Worm (Caenorhabditis elegans) whole organism, L1 larva: ENCODE measurements around the gene nhr-129.

Experiments
- C16A3.4 ChIP-seq: fragments of 150-350 bp; optimal IDR thresholded peaks from 2 replicates; lab custom pipeline; 2014; ENCODE audit warnings: missing biosample characterization, missing genetic modification characterization
- C34B4.2 ChIP-seq: sonication (generic microtip); optimal IDR thresholded peaks from 2 replicates; lab custom pipeline; 2017; ENCODE audit warnings: mild to moderate bottlenecking, missing genetic modification characterization, missing compliant biosample characterization
- aha-1 ChIP-seq: fragments of 150-350 bp; optimal IDR thresholded peaks from 2 replicates; lab custom pipeline; 2014; ENCODE audit warnings: missing biosample characterization, missing genetic modification characterization
- aly-2 ChIP-seq: fragments of 150-350 bp; optimal IDR thresholded peaks from 2 replicates; lab custom pipeline; 2014; ENCODE audit warnings: missing biosample characterization, missing genetic modification characterization
- ceh-63 ChIP-seq: fragments of 200-800 bp; sonication (Bioruptor generic); optimal IDR thresholded peaks from 2 replicates; lab custom pipeline; 2018; ENCODE audit warnings: mild to moderate bottlenecking, missing genetic modification characterization, missing compliant biosample characterization
- ceh-90 ChIP-seq: sonication (generic microtip); optimal IDR thresholded peaks from 2 replicates; lab custom pipeline; 2016; ENCODE audit warnings: missing genetic modification characterization, missing compliant biosample characterization
- dpl-1 ChIP-seq, 3 experiments: fragments of 150-350 bp in 2 of 3; sonication (generic microtip) in 1 of 3; optimal IDR thresholded peaks; 2 replicates each; lab custom pipeline; 2014 to 2017; ENCODE audit warnings: missing biosample characterization in 3 of 3, missing genetic modification characterization in 3 of 3, missing genetic modification reagents in 3 of 3
- dsc-1 ChIP-seq: sonication (generic microtip); optimal IDR thresholded peaks from 2 replicates; lab custom pipeline; 2016; ENCODE audit warnings: mild to moderate bottlenecking, missing genetic modification characterization, missing compliant biosample characterization
- efl-1 ChIP-seq, 4 experiments: fragments of 150-350 bp; optimal IDR thresholded peaks in 3 of 4; peaks in 1 of 4; 1 replicate in 1 of 4; 2 replicates in 3 of 4; lab custom pipeline; 2014; ENCODE audit warnings: missing biosample characterization in 2 of 4, missing genetic modification characterization in 2 of 4, missing genetic modification reagents in 2 of 4
- efl-3 ChIP-seq: fragments of 200-800 bp; sonication (Bioruptor generic); optimal IDR thresholded peaks from 2 replicates; lab custom pipeline; 2018; ENCODE audit warnings: mild to moderate bottlenecking, missing genetic modification characterization, missing compliant biosample characterization
- egl-27 ChIP-seq, 2 experiments: fragments of 150-350 bp in 1 of 2; sonication (generic microtip); optimal IDR thresholded peaks; 3 replicates each; lab custom pipeline; 2017 to 2018; ENCODE audit warnings: missing biosample characterization in 2 of 2, missing genetic modification characterization in 2 of 2, missing genetic modification reagents in 2 of 2
- fkh-10 ChIP-seq: sonication (generic microtip); optimal IDR thresholded peaks from 2 replicates; lab custom pipeline; 2017; ENCODE audit warnings: missing biosample characterization, missing genetic modification reagents, missing genetic modification characterization
- fkh-4 ChIP-seq: sonication (generic microtip); optimal IDR thresholded peaks from 2 replicates; lab custom pipeline; 2016; ENCODE audit warnings: missing compliant biosample characterization, missing genetic modification characterization, borderline replicate concordance
- fos-1 ChIP-seq: fragments of 150-350 bp; optimal IDR thresholded peaks from 2 replicates; lab custom pipeline; 2014; ENCODE audit warnings: missing biosample characterization, missing genetic modification characterization
- hlh-17 ChIP-seq: fragments of 200-800 bp; sonication (Bioruptor generic); optimal IDR thresholded peaks from 2 replicates; lab custom pipeline; 2018; ENCODE audit warnings: missing genetic modification characterization, mild to moderate bottlenecking, missing compliant biosample characterization, moderate library complexity, borderline replicate concordance
- irx-1 ChIP-seq: sonication (generic microtip); optimal IDR thresholded peaks from 2 replicates; lab custom pipeline; 2016; ENCODE audit warnings: missing genetic modification characterization, missing compliant biosample characterization
- isw-1 ChIP-seq: fragments of 200-800 bp; sonication (Bioruptor generic); IDR thresholded peaks from 2 replicates; pipeline ENCODE4 v1.3.6; 2022; ENCODE audit warnings: missing genetic modification characterization, missing compliant biosample characterization
- jun-1 ChIP-seq: fragments of 150-350 bp; optimal IDR thresholded peaks from 2 replicates; lab custom pipeline; 2014; ENCODE audit warnings: missing biosample characterization, missing genetic modification reagents, missing genetic modification characterization
- lin-13 ChIP-seq: fragments of 150-350 bp; optimal IDR thresholded peaks from 2 replicates; lab custom pipeline; 2014; ENCODE audit warnings: missing biosample characterization, missing genetic modification reagents, missing genetic modification characterization
- lin-14 ChIP-seq: fragments of 200-800 bp; sonication (Bioruptor generic); optimal IDR thresholded peaks from 2 replicates; lab custom pipeline; 2018; ENCODE audit warnings: mild to moderate bottlenecking, missing genetic modification characterization, moderate library complexity, missing compliant biosample characterization
- lin-15B ChIP-seq: fragments of 150-350 bp; sonication (generic microtip); optimal IDR thresholded peaks from 3 replicates; lab custom pipeline; 2014; ENCODE audit warnings: missing biosample characterization, missing genetic modification characterization
- lin-35 ChIP-seq, 2 experiments: fragments of 150-350 bp; optimal IDR thresholded peaks; 2 replicates each; lab custom pipeline; 2014; ENCODE audit warnings: missing biosample characterization in 2 of 2, missing genetic modification characterization in 2 of 2, missing genetic modification reagents in 2 of 2
- lin-39 ChIP-seq: fragments of 150-350 bp; optimal IDR thresholded peaks from 2 replicates; lab custom pipeline; 2014; ENCODE audit warnings: missing biosample characterization, missing genetic modification reagents, missing genetic modification characterization
- lir-3 ChIP-seq: sonication (generic microtip); optimal IDR thresholded peaks from 2 replicates; lab custom pipeline; 2016; ENCODE audit warnings: mild to moderate bottlenecking, missing genetic modification characterization, moderate library complexity, missing compliant biosample characterization; ENCODE audit not compliant: poor library complexity
- lsy-2 ChIP-seq, 2 experiments: fragments of 150-350 bp; optimal IDR thresholded peaks; 2 replicates each; lab custom pipeline; 2014; ENCODE audit warnings: missing biosample characterization in 2 of 2, missing genetic modification characterization in 2 of 2
- mab-9 ChIP-seq: fragments of 200-800 bp; sonication (Bioruptor generic); IDR thresholded peaks from 2 replicates; pipeline ENCODE4 v1.3.6; 2022; ENCODE audit warnings: missing genetic modification reagents, missing genetic modification characterization, missing compliant biosample characterization
- mdl-1 ChIP-seq, 2 experiments: fragments of 150-350 bp; optimal IDR thresholded peaks; 2 replicates each; lab custom pipeline; 2014 to 2017; ENCODE audit warnings: missing biosample characterization in 2 of 2, missing genetic modification characterization in 2 of 2, inconsistent platforms in 1 of 2
- mep-1 ChIP-seq: fragments of 150-350 bp; optimal IDR thresholded peaks from 2 replicates; lab custom pipeline; 2014; ENCODE audit warnings: missing biosample characterization, missing genetic modification characterization
- nhr-20 ChIP-seq: sonication (generic microtip); optimal IDR thresholded peaks from 2 replicates; lab custom pipeline; 2016; ENCODE audit warnings: mild to moderate bottlenecking, missing genetic modification characterization, missing compliant biosample characterization
- nhr-237 ChIP-seq: fragments of 150-350 bp; optimal IDR thresholded peaks from 2 replicates; lab custom pipeline; 2014; ENCODE audit warnings: missing biosample characterization, missing genetic modification characterization
- nhr-28 ChIP-seq: fragments of 150-350 bp; optimal IDR thresholded peaks from 2 replicates; lab custom pipeline; 2014; ENCODE audit warnings: missing biosample characterization, missing genetic modification characterization
- nhr-71 ChIP-seq: sonication (generic microtip); optimal IDR thresholded peaks from 2 replicates; lab custom pipeline; 2016; ENCODE audit warnings: mild to moderate bottlenecking, missing genetic modification characterization, moderate library complexity, missing compliant biosample characterization
- nhr-77 ChIP-seq: fragments of 150-350 bp; optimal IDR thresholded peaks from 2 replicates; lab custom pipeline; 2014; ENCODE audit warnings: missing biosample characterization, missing genetic modification characterization
- pax-3 ChIP-seq: fragments of 200-800 bp; sonication (Bioruptor generic); optimal IDR thresholded peaks from 2 replicates; lab custom pipeline; 2018; ENCODE audit warnings: mild to moderate bottlenecking, missing genetic modification characterization, moderate library complexity, missing compliant biosample characterization
- rnt-1 ChIP-seq: sonication (generic microtip); optimal IDR thresholded peaks from 2 replicates; lab custom pipeline; 2016; ENCODE audit warnings: mild to moderate bottlenecking, missing genetic modification characterization, moderate library complexity, missing compliant biosample characterization
- sptf-1 ChIP-seq: fragments of 150-350 bp; optimal IDR thresholded peaks from 2 replicates; lab custom pipeline; 2014; ENCODE audit warnings: missing biosample characterization, missing genetic modification characterization
- swsn-7 ChIP-seq: sonication (generic microtip); optimal IDR thresholded peaks from 2 replicates; lab custom pipeline; 2016; ENCODE audit warnings: missing genetic modification characterization, missing compliant biosample characterization
- tbx-2 ChIP-seq: sonication (generic microtip); optimal IDR thresholded peaks from 2 replicates; lab custom pipeline; 2016; ENCODE audit warnings: missing genetic modification characterization, missing compliant biosample characterization
- unc-30 ChIP-seq: sonication (generic microtip); optimal IDR thresholded peaks from 2 replicates; lab custom pipeline; 2017; ENCODE audit warnings: missing biosample characterization, missing genetic modification characterization
- unc-62 ChIP-seq: fragments of 150-350 bp; optimal IDR thresholded peaks from 2 replicates; lab custom pipeline; 2014; ENCODE audit warnings: missing biosample characterization, missing genetic modification reagents, missing genetic modification characterization
- vab-15 ChIP-seq: sonication (generic microtip); optimal IDR thresholded peaks from 2 replicates; lab custom pipeline; 2017; ENCODE audit warnings: missing genotype, mild to moderate bottlenecking, missing genetic modification characterization, missing compliant biosample characterization
- zag-1 ChIP-seq: fragments of 150-350 bp; optimal IDR thresholded peaks from 2 replicates; lab custom pipeline; 2014; ENCODE audit warnings: missing biosample characterization, missing genetic modification characterization

Gene nhr-129

DNA sequence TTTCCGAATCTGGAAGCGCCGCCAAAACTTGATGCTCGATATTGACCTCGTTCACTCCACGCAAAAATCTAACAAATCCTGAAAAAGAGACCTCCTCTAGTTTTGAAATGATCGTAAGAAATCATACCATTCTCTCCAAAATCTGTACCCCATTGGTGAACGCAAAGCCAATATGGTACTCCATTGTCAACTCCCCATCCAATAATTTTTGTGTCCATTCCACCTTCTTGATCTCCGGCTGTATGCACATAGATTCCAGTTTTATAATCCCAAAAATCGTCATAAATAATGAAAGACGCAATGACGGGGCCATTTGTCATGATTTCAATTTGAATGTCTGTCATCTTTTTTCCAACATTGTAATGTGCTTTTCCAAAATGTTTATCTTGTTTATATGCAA lies 25.4 kb upstream of the nhr-129 start:
- no peak for TF ChIP-seq efl-1 (optimal IDR thresholded peaks at IDR 0.05; lab: Kevin White, UChicago)
- peak in 1 of 2 experiments; percentile 81 for TF ChIP-seq efl-1 (GFP tag; optimal IDR thresholded peaks at IDR 0.05 in 1 of 2; lab: Kevin White, UChicago)
- TF ChIP-seq pax-3 (tag; lab: Kevin White, UChicago): no peak
- no peak for TF ChIP-seq unc-30 (tag; lab: Kevin White, UChicago)

DNA sequence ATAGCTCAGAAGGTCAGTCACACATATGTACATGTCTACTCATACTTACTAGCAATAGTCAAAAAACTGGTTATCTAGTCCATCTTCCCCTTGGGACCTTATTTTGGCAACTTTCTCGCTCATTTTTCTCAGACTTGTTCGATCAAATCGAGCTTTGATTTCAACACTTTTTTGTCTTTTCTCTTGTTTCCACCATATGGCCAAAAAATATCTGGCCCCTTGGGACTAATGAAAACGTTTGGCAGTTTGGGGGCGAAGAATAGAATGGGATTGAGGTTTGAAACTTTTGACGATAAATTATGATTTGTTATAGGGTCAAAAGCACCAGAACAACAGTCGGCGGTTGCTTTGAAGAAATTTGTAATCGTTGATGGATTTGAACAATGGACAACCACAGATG lies 21.6 kb upstream of the nhr-129 start:
- TF ChIP-seq lir-3 (tag; lab: Kevin White, UChicago) (no peak), lin-14 (peak; percentile 61), mab-9 (GFP tag; lab: Robert Waterston, UW) (peak; percentile 78)

DNA sequence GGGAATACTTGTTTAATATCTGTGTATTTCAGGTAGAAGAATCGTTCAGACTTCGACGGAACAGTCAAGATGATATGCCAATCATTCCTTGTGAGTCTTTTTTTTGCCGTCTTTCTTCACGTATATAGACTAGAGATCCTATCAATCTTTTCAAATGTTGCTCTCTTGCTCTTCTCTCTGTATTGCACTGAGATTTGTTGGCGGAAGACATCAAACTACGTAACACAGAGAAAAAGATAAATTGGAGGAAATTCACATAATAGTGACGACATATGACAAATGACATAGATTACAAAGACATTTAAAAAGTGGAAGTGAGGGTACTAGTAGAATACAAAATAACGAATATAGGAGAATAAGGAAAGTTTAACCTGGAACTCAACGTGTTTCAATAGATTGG lies 21.0 kb upstream of the nhr-129 start:
- TF ChIP-seq irx-1 (tag; lab: Kevin White, UChicago) (no peak), nhr-237 (tag; lab: Kevin White, UChicago) (no peak), aly-2 (tag; lab: Kevin White, UChicago) (no peak), lir-3 (tag; lab: Kevin White, UChicago) (no peak), lin-14 (peak; percentile 63), C34B4.2 (tag; lab: Kevin White, UChicago) (no peak), dpl-1 (GFP tag; optimal IDR thresholded peaks at IDR 0.05; lab: Kevin White, UChicago) (no peak), nhr-28 (tag; lab: Kevin White, UChicago) (no peak), aha-1 (tag; lab: Kevin White, UChicago) (no peak), egl-27 (tag; optimal IDR thresholded peaks at IDR 0.05; lab: Kevin White, UChicago) (no peak), isw-1 (GFP tag; lab: Robert Waterston, UW) (no peak), lin-39 (tag; lab: Kevin White, UChicago) (peak; percentile 27), unc-62 (GFP tag; lab: Kevin White, UChicago) (no peak), nhr-77 (tag; lab: Kevin White, UChicago) (no peak), vab-15 (no peak), ceh-90 (tag; lab: Kevin White, UChicago) (no peak), swsn-7 (tag; lab: Kevin White, UChicago) (no peak), C16A3.4 (no peak), mab-9 (GFP tag; lab: Robert Waterston, UW) (peak; percentile 68), nhr-71 (tag; lab: Kevin White, UChicago) (peak; percentile 57), lin-15B (tag; lab: Kevin White, UChicago) (no peak), dsc-1 (no peak), jun-1 (tag; lab: Kevin White, UChicago) (no peak), sptf-1 (tag; lab: Kevin White, UChicago) (no peak), fos-1 (tag; lab: Kevin White, UChicago) (no peak), efl-3 (GFP tag; lab: Kevin White, UChicago) (no peak)
- TF ChIP-seq, all 84 proteins: peak for 4

DNA sequence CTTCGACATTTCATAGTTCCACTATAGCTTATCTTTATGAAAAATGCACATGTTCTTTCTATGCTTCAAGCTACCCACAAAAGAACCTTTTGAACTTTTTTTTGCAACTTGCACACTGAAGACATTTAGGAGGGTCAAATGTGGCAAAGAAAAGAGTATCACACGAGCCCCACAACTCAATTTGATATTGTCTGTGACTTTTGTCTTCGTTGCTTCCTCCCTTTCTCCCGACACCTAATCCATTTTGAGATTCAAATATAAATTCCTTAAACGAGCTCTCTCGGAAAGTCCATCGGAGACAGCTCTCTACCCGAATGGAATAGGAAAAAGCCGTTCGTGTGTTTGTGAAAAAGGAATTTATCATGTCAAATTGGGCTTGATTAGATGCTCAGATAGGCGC lies 19.5 kb upstream of the nhr-129 start:
- no peak for TF ChIP-seq dsc-1
- TF ChIP-seq ceh-63: no peak
- TF ChIP-seq lin-35 (GFP tag; optimal IDR thresholded peaks at IDR 0.05; lab: Kevin White, UChicago): no peak
- TF ChIP-seq fkh-10 (GFP tag; lab: Kevin White, UChicago): peak; percentile 57
- TF ChIP-seq fkh-4: no peak
- no peak for TF ChIP-seq hlh-17

DNA sequence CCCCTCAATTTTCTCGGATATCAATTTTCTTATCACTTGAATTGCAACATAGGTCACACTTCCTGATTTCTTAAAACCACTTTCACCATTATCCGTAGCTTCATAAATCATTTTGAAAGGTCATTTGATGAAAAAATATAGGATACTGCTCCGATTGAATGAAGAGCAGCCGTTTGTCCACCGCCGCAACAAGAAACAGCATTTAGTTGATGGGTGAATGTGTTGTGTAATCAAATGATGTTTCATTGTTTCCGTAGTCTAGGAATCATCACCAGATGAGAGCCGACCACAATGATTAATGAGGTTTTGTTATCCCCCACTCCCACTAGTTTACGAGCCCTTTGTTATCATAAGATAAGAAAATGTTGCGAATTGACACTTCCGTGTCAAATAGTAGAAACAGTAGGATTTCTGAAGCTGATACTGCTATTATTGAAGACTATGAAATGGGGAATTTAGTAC lies 15.1 kb upstream of the nhr-129 start, which contains the start of gene twk-43:
Gene twk-43, plus strand, starts transcription at position 412 of the 462 bp plus-strand sequence.
- TF ChIP-seq nhr-71 (tag; lab: Kevin White, UChicago) (peak; percentile 79), lin-13 (GFP tag; lab: Kevin White, UChicago) (no peak), lin-39 (tag; lab: Kevin White, UChicago) (peak; percentile 56), tbx-2 (tag; lab: Kevin White, UChicago) (peak; percentile 10), nhr-77 (tag; lab: Kevin White, UChicago) (no peak), mep-1 (tag; lab: Kevin White, UChicago) (no peak), mdl-1 (tag; optimal IDR thresholded peaks at IDR 0.05; lab: Kevin White, UChicago) (no peak), lsy-2 (tag; optimal IDR thresholded peaks at IDR 0.05; lab: Kevin White, UChicago) (peak in 1 of 2 experiments; percentile 2), nhr-20 (peak; percentile 25), zag-1 (tag; lab: Kevin White, UChicago) (no peak), dsc-1 (peak; percentile 71), vab-15 (peak; percentile 4), lin-14 (peak; percentile 88), rnt-1 (tag; lab: Kevin White, UChicago) (peak; percentile 85)
